Worm (Caenorhabditis elegans) whole organism, L2 larva: ENCODE results near the gene dkf-2.
A peak's percentile ranks its signal among the peaks of the same experiment; 100 is the strongest.

Source experiments
- C34F6.9 ChIP-seq: fragments of 150-350 bp; optimal IDR thresholded peaks from 2 replicates; lab custom pipeline; 2014; ENCODE audit warnings: missing biosample characterization, missing genetic modification characterization
- F13H6.1 ChIP-seq: sonication (generic microtip); optimal IDR thresholded peaks from 2 replicates; lab custom pipeline; 2016; ENCODE audit warnings: missing genetic modification characterization, missing compliant biosample characterization
- R02D3.7 ChIP-seq: fragments of 150-350 bp; optimal IDR thresholded peaks from 2 replicates; lab custom pipeline; 2014; ENCODE audit warnings: missing biosample characterization, missing genetic modification characterization
- Y55F3AM.14 ChIP-seq: fragments of 200-800 bp; sonication (Bioruptor generic); optimal IDR thresholded peaks from 2 replicates; lab custom pipeline; 2018; ENCODE audit warnings: mild to moderate bottlenecking, missing genetic modification characterization, missing compliant biosample characterization
- alr-1 ChIP-seq: fragments of 150-350 bp; optimal IDR thresholded peaks from 2 replicates; lab custom pipeline; 2014; ENCODE audit warnings: missing biosample characterization, missing genetic modification characterization
- blmp-1 ChIP-seq: sonication (generic microtip); optimal IDR thresholded peaks from 2 replicates; lab custom pipeline; 2017; ENCODE audit warnings: missing genetic modification characterization, mild to moderate bottlenecking, missing compliant biosample characterization, antibody characterized with exemption, moderate library complexity; ENCODE audit not compliant: insufficient read depth
- ceh-16 ChIP-seq: fragments of 150-350 bp; optimal IDR thresholded peaks from 2 replicates; lab custom pipeline; 2014; ENCODE audit warnings: missing biosample characterization, missing genetic modification characterization
- crh-2 ChIP-seq: sonication (generic microtip); optimal IDR thresholded peaks from 2 replicates; lab custom pipeline; 2017; ENCODE audit warnings: missing biosample characterization, missing genetic modification characterization
- egl-27 ChIP-seq: sonication (generic microtip); optimal IDR thresholded peaks from 3 replicates; lab custom pipeline; 2017; ENCODE audit warnings: missing biosample characterization, missing genetic modification reagents, missing genetic modification characterization
- elt-1 ChIP-seq: fragments of 150-350 bp; optimal IDR thresholded peaks from 2 replicates; lab custom pipeline; 2014; ENCODE audit warnings: missing biosample characterization, missing genetic modification characterization
- elt-3 ChIP-seq: sonication (generic microtip); optimal IDR thresholded peaks from 2 replicates; lab custom pipeline; 2017; ENCODE audit warnings: missing biosample characterization, missing genetic modification characterization
- fos-1 ChIP-seq: fragments of 150-350 bp; optimal IDR thresholded peaks from 2 replicates; lab custom pipeline; 2014; ENCODE audit warnings: missing biosample characterization, missing genetic modification characterization
- gmeb-1 ChIP-seq: fragments of 150-350 bp; optimal IDR thresholded peaks from 2 replicates; lab custom pipeline; 2014; ENCODE audit warnings: missing biosample characterization, missing genetic modification characterization
- lin-11 ChIP-seq: fragments of 150-350 bp; sonication (generic microtip); optimal IDR thresholded peaks from 2 replicates; lab custom pipeline; 2014; ENCODE audit warnings: missing biosample characterization, missing genetic modification characterization, inconsistent platforms, mixed read lengths
- lin-39 ChIP-seq: fragments of 150-350 bp; optimal IDR thresholded peaks from 2 replicates; lab custom pipeline; 2014; ENCODE audit warnings: missing biosample characterization, missing genetic modification reagents, missing genetic modification characterization
- mab-5 ChIP-seq: fragments of 150-350 bp; optimal IDR thresholded peaks from 2 replicates; lab custom pipeline; 2014; ENCODE audit warnings: missing biosample characterization, missing genetic modification characterization
- mbf-1 ChIP-seq: sonication (generic microtip); optimal IDR thresholded peaks from 2 replicates; lab custom pipeline; 2017; ENCODE audit warnings: missing biosample characterization, missing genetic modification characterization
- nhr-12 ChIP-seq: fragments of 150-350 bp; optimal IDR thresholded peaks from 2 replicates; lab custom pipeline; 2014; ENCODE audit warnings: missing biosample characterization, missing genetic modification characterization
- nhr-129 ChIP-seq: fragments of 150-350 bp; optimal IDR thresholded peaks from 2 replicates; lab custom pipeline; 2014; ENCODE audit warnings: missing biosample characterization, missing genetic modification characterization
- nhr-21 ChIP-seq: fragments of 150-350 bp; optimal IDR thresholded peaks from 2 replicates; lab custom pipeline; 2014; ENCODE audit warnings: missing biosample characterization, missing genetic modification characterization
- nhr-237 ChIP-seq: fragments of 150-350 bp; optimal IDR thresholded peaks from 2 replicates; lab custom pipeline; 2014; ENCODE audit warnings: missing biosample characterization, missing genetic modification characterization
- nhr-6 ChIP-seq: fragments of 150-350 bp; optimal IDR thresholded peaks from 2 replicates; lab custom pipeline; 2014; ENCODE audit warnings: missing biosample characterization, missing genetic modification characterization
- nhr-77 ChIP-seq: fragments of 150-350 bp; optimal IDR thresholded peaks from 2 replicates; lab custom pipeline; 2014; ENCODE audit warnings: missing biosample characterization, missing genetic modification characterization
- sem-4 ChIP-seq: fragments of 150-350 bp; optimal IDR thresholded peaks from 2 replicates; lab custom pipeline; 2014; ENCODE audit warnings: missing biosample characterization, missing genetic modification reagents, missing genetic modification characterization
- skn-1 ChIP-seq: sonication (generic microtip); optimal IDR thresholded peaks from 2 replicates; lab custom pipeline; 2017; ENCODE audit warnings: missing biosample characterization, missing genetic modification characterization
- sma-9 ChIP-seq, 2 experiments: fragments of 150-350 bp in 1 of 2; sonication (generic microtip) in 1 of 2; optimal IDR thresholded peaks; 2 replicates each; lab custom pipeline; 2014 to 2016; ENCODE audit warnings: missing genetic modification characterization in 2 of 2, mild to moderate bottlenecking in 1 of 2, missing biosample characterization in 1 of 2, missing compliant biosample characterization in 1 of 2, missing genetic modification reagents in 1 of 2, moderate library complexity in 1 of 2
- snpc-4 ChIP-seq: fragments of 150-350 bp; optimal IDR thresholded peaks from 2 replicates; lab custom pipeline; 2014; ENCODE audit warnings: missing biosample characterization, missing genetic modification characterization
- unc-39 ChIP-seq: fragments of 150-350 bp; optimal IDR thresholded peaks from 2 replicates; lab custom pipeline; 2014; ENCODE audit warnings: missing biosample characterization, missing genetic modification characterization
- unc-55 ChIP-seq: fragments of 150-350 bp; sonication (generic microtip); optimal IDR thresholded peaks from 3 replicates; lab custom pipeline; 2014; ENCODE audit warnings: missing biosample characterization, missing genetic modification reagents, missing genetic modification characterization
- zag-1 ChIP-seq: fragments of 150-350 bp; optimal IDR thresholded peaks from 2 replicates; lab custom pipeline; 2014; ENCODE audit warnings: missing biosample characterization, missing genetic modification characterization
- ztf-1 ChIP-seq: fragments of 200-800 bp; sonication (Bioruptor generic); conservative IDR thresholded peaks from 2 replicates; pipeline ENCODE4 v1.3.6; 2022; ENCODE audit warnings: missing genetic modification characterization, missing compliant biosample characterization
- ztf-4 ChIP-seq: fragments of 150-350 bp; optimal IDR thresholded peaks from 2 replicates; lab custom pipeline; 2014; ENCODE audit warnings: missing biosample characterization, missing genetic modification characterization

dkf-2 gene

ce11 chrV:16747031-16747672 is at the start of gene dkf-2:
Gene dkf-2 (plus strand): TSS chrV:16747622.
- no peak for TF ChIP-seq F13H6.1 (tag; lab: Kevin White, UChicago)

ce11 chrV:16699752-16700259 is 47.6 kb upstream of the dkf-2 start, which contains the start of gene Y70C5C.1:
Gene Y70C5C.1 (plus strand): TSS chrV:16700209.
- TF ChIP-seq ztf-4 (tag; lab: Kevin White, UChicago) (no peak), R02D3.7 (tag; lab: Kevin White, UChicago) (no peak), mbf-1 (tag; lab: Kevin White, UChicago) (no peak), gmeb-1 (no peak), sma-9 (GFP tag; optimal IDR thresholded peaks at IDR 0.05; lab: Kevin White, UChicago) (no peak), sma-9 (tag; optimal IDR thresholded peaks at IDR 0.05; lab: Kevin White, UChicago) (no peak), C34F6.9 (tag; lab: Kevin White, UChicago) (no peak), mab-5 (no peak), blmp-1 (tag; lab: Kevin White, UChicago) (no peak), F13H6.1 (tag; lab: Kevin White, UChicago) (no peak), nhr-77 (tag; lab: Kevin White, UChicago) (no peak), unc-39 (tag; lab: Kevin White, UChicago) (no peak), ztf-1 (GFP tag; lab: Robert Waterston, UW) (no peak), skn-1 (tag; lab: Kevin White, UChicago) (no peak)

- TF ChIP-seq nhr-21 (tag; lab: Kevin White, UChicago) (no peak), R02D3.7 (tag; lab: Kevin White, UChicago) (no peak), elt-1 (tag; lab: Kevin White, UChicago) (no peak), mbf-1 (tag; lab: Kevin White, UChicago) (no peak), blmp-1 (tag; lab: Kevin White, UChicago) (no peak), egl-27 (tag; lab: Kevin White, UChicago) (no peak)
These were observed 40.9 kb upstream of the dkf-2 start, which contains the start of gene clec-9 for ce11 chrV:16706549-16706948. Gene clec-9 (minus strand): TSS chrV:16706649.

DNA sequence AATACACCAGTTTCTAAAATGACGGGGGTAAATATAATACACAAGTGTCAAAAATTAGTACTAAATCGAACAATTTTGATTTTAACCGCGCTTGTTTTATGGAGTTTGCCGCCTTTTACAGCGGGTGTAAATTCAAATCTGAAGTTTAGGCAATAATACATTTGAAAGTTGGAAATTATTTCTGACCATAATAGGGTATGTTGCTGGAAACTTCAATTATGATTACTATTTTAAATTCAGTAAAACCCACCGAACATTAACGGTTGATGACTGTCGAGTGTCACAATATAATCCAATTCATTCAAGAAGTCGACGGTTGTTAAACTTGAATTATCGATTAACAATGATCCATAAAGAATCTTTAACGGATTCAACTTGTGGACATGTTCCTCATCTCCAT is 33.6 kb upstream of the dkf-2 start:
- TF ChIP-seq elt-1 (tag; lab: Kevin White, UChicago) = no peak
- TF ChIP-seq ztf-4 (tag; lab: Kevin White, UChicago) = no peak
- no peak for TF ChIP-seq unc-39 (tag; lab: Kevin White, UChicago)
- no peak for TF ChIP-seq nhr-237
- no peak for TF ChIP-seq elt-3 (tag; lab: Kevin White, UChicago)
- TF ChIP-seq ceh-16 (tag; lab: Kevin White, UChicago) = no peak

ce11 chrV:16716574-16716973 is 30.8 kb upstream of the dkf-2 start, which contains the start of gene srh-137:
Gene srh-137 (minus strand): TSS chrV:16716674.
- no peak for TF ChIP-seq snpc-4 (tag; lab: Kevin White, UChicago)
- no peak for TF ChIP-seq nhr-6
- no peak for TF ChIP-seq ztf-1 (GFP tag; lab: Robert Waterston, UW)
- no peak for TF ChIP-seq unc-55 (GFP tag; lab: Kevin White, UChicago)
- no peak for TF ChIP-seq gmeb-1
- TF ChIP-seq lin-39 (tag; lab: Kevin White, UChicago) = no peak
- no peak for TF ChIP-seq R02D3.7 (tag; lab: Kevin White, UChicago)
- TF ChIP-seq F13H6.1 (tag; lab: Kevin White, UChicago) = no peak
- TF ChIP-seq ceh-16 (tag; lab: Kevin White, UChicago) = no peak
- no peak for TF ChIP-seq zag-1

- no peak for TF ChIP-seq crh-2
- TF ChIP-seq, all 48 proteins: peak for 0
These were observed 23.7 kb upstream of the dkf-2 start, which contains the start of gene nhr-112 for ce11 chrV:16723744-16724143. Gene nhr-112 (minus strand): TSS chrV:16723844.

ce11 chrV:16724574-16724973 is 22.8 kb upstream of the dkf-2 start:
- no peak for TF ChIP-seq lin-11 (tag; lab: Kevin White, UChicago)
- no peak for TF ChIP-seq Y55F3AM.14 (GFP tag; lab: Kevin White, UChicago)
- TF ChIP-seq fos-1 (tag; lab: Kevin White, UChicago) = peak; percentile 41
- no peak for TF ChIP-seq F13H6.1 (tag; lab: Kevin White, UChicago)
- peak; percentile 42 for TF ChIP-seq nhr-129
- no peak for TF ChIP-seq ceh-16 (tag; lab: Kevin White, UChicago)
- peak; percentile 75 for TF ChIP-seq sma-9 (GFP tag; optimal IDR thresholded peaks at IDR 0.05; lab: Kevin White, UChicago)
- no peak for TF ChIP-seq sma-9 (tag; optimal IDR thresholded peaks at IDR 0.05; lab: Kevin White, UChicago)
- TF ChIP-seq alr-1 (tag; lab: Kevin White, UChicago) = no peak
- TF ChIP-seq sem-4 = no peak
- TF ChIP-seq nhr-12 (tag; lab: Kevin White, UChicago) = no peak
